Worm (Caenorhabditis elegans) whole organism, L3 larva: Measurements from ENCODE around the gene K08D10.11.
"Not testable (repeated sequence)": the region's sequence is repeated elsewhere in the genome, so short reads cannot be mapped to it uniquely, and the experiment has no call there.

Source experiments
- R02D3.7 ChIP-seq: fragments of 150-350 bp; optimal IDR thresholded peaks from 2 replicates; lab custom pipeline; 2014; ENCODE audit warnings: missing biosample characterization, missing genetic modification characterization
- ZK546.5 ChIP-seq: sonication (generic microtip); optimal IDR thresholded peaks from 2 replicates; lab custom pipeline; 2017; ENCODE audit warnings: missing biosample characterization, missing genetic modification characterization
- aly-2 ChIP-seq: fragments of 150-350 bp; optimal IDR thresholded peaks from 2 replicates; lab custom pipeline; 2014; ENCODE audit warnings: missing biosample characterization, missing genetic modification characterization
- ama-1 ChIP-seq: fragments of 150-350 bp; optimal IDR thresholded peaks from 2 replicates; lab custom pipeline; 2018
- ceh-16 ChIP-seq: sonication (generic microtip); optimal IDR thresholded peaks from 2 replicates; lab custom pipeline; 2017; ENCODE audit warnings: missing biosample characterization, missing genetic modification characterization
- ceh-28 ChIP-seq: fragments of 150-350 bp; optimal IDR thresholded peaks from 2 replicates; lab custom pipeline; 2014; ENCODE audit warnings: missing biosample characterization, missing genetic modification reagents, missing genetic modification characterization
- ceh-82 ChIP-seq: fragments of 150-350 bp; optimal IDR thresholded peaks from 2 replicates; lab custom pipeline; 2014; ENCODE audit warnings: missing biosample characterization, missing genetic modification characterization
- daf-12 ChIP-seq: fragments of 150-350 bp; optimal IDR thresholded peaks from 2 replicates; lab custom pipeline; 2014; ENCODE audit warnings: missing biosample characterization, missing genetic modification reagents, missing genetic modification characterization
- egl-27 ChIP-seq: sonication (generic microtip); optimal IDR thresholded peaks from 4 replicates; lab custom pipeline; 2017; ENCODE audit warnings: missing biosample characterization, missing genetic modification reagents, missing genetic modification characterization
- egl-5 ChIP-seq: fragments of 150-350 bp; optimal IDR thresholded peaks from 2 replicates; lab custom pipeline; 2017; ENCODE audit warnings: missing biosample characterization, missing genetic modification reagents, missing genetic modification characterization, inconsistent platforms
- elt-2 ChIP-seq: sonication (generic microtip); optimal IDR thresholded peaks from 2 replicates; lab custom pipeline; 2016; ENCODE audit warnings: missing genetic modification reagents, mild to moderate bottlenecking, missing genetic modification characterization, missing compliant biosample characterization
- eor-1 ChIP-seq, 2 experiments: fragments of 150-350 bp; optimal IDR thresholded peaks; 2 replicates each; lab custom pipeline; 2014 to 2018; ENCODE audit warnings: missing biosample characterization in 2 of 2, missing genetic modification characterization in 2 of 2
- fkh-10 ChIP-seq: sonication (generic microtip); optimal IDR thresholded peaks from 2 replicates; lab custom pipeline; 2017; ENCODE audit warnings: missing biosample characterization, missing genetic modification reagents, missing genetic modification characterization
- hmg-11 ChIP-seq: sonication (generic microtip); optimal IDR thresholded peaks from 2 replicates; lab custom pipeline; 2016; ENCODE audit warnings: missing genetic modification characterization, missing compliant biosample characterization
- jun-1 ChIP-seq: fragments of 150-350 bp; optimal IDR thresholded peaks from 2 replicates; lab custom pipeline; 2014; ENCODE audit warnings: missing biosample characterization, missing genetic modification reagents, missing genetic modification characterization
- lin-15B ChIP-seq: fragments of 150-350 bp; optimal IDR thresholded peaks from 2 replicates; lab custom pipeline; 2014; ENCODE audit warnings: missing biosample characterization, missing genetic modification characterization
- lin-39 ChIP-seq: fragments of 150-350 bp; optimal IDR thresholded peaks from 2 replicates; lab custom pipeline; 2018; ENCODE audit warnings: missing biosample characterization, missing genetic modification reagents, missing genetic modification characterization
- lsy-12 ChIP-seq: sonication (generic microtip); optimal IDR thresholded peaks from 2 replicates; lab custom pipeline; 2016; ENCODE audit warnings: mild to moderate bottlenecking, missing genetic modification characterization, missing compliant biosample characterization
- mdl-1 ChIP-seq: fragments of 150-350 bp; optimal IDR thresholded peaks from 2 replicates; lab custom pipeline; 2014; ENCODE audit warnings: missing biosample characterization, missing genetic modification characterization
- mml-1 ChIP-seq: fragments of 150-350 bp; sonication (generic microtip); optimal IDR thresholded peaks from 3 replicates; lab custom pipeline; 2014; ENCODE audit warnings: missing biosample characterization, missing genetic modification characterization
- nfya-1 ChIP-seq: sonication (generic microtip); optimal IDR thresholded peaks from 2 replicates; lab custom pipeline; 2017; ENCODE audit warnings: missing genetic modification characterization, mild to moderate bottlenecking, missing compliant biosample characterization, antibody characterized with exemption, moderate library complexity; ENCODE audit not compliant: insufficient read depth
- nhr-11 ChIP-seq: fragments of 150-350 bp; optimal IDR thresholded peaks from 2 replicates; lab custom pipeline; 2014; ENCODE audit warnings: missing biosample characterization, missing genetic modification characterization
- nhr-12 ChIP-seq: fragments of 150-350 bp; optimal IDR thresholded peaks from 2 replicates; lab custom pipeline; 2014; ENCODE audit warnings: missing biosample characterization, missing genetic modification characterization
- nhr-23 ChIP-seq: fragments of 150-350 bp; optimal IDR thresholded peaks from 2 replicates; lab custom pipeline; 2014; ENCODE audit warnings: missing biosample characterization, missing genetic modification reagents, missing genetic modification characterization
- nhr-237 ChIP-seq: fragments of 150-350 bp; optimal IDR thresholded peaks from 2 replicates; lab custom pipeline; 2014; ENCODE audit warnings: missing biosample characterization, missing genetic modification characterization
- nhr-25 ChIP-seq: sonication (generic microtip); optimal IDR thresholded peaks from 2 replicates; lab custom pipeline; 2017; ENCODE audit warnings: missing biosample characterization, missing genetic modification characterization
- nhr-43 ChIP-seq: sonication (generic microtip); optimal IDR thresholded peaks from 2 replicates; lab custom pipeline; 2016; ENCODE audit warnings: mild to moderate bottlenecking, missing genetic modification characterization, missing compliant biosample characterization; ENCODE audit not compliant: poor library complexity, severe bottlenecking
- nhr-67 ChIP-seq: fragments of 150-350 bp; optimal IDR thresholded peaks from 2 replicates; lab custom pipeline; 2014; ENCODE audit warnings: missing biosample characterization, missing genetic modification characterization
- nhr-76 ChIP-seq: fragments of 150-350 bp; sonication (generic microtip); optimal IDR thresholded peaks from 5 replicates; lab custom pipeline; 2014; ENCODE audit warnings: missing biosample characterization, missing genetic modification characterization
- nhr-77 ChIP-seq: fragments of 150-350 bp; optimal IDR thresholded peaks from 2 replicates; lab custom pipeline; 2014; ENCODE audit warnings: missing biosample characterization, missing genetic modification characterization
- pqm-1 ChIP-seq: fragments of 150-350 bp; optimal IDR thresholded peaks from 2 replicates; lab custom pipeline; 2017; ENCODE audit warnings: missing biosample characterization, missing genetic modification characterization, inconsistent platforms
- snpc-4 ChIP-seq: fragments of 150-350 bp; optimal IDR thresholded peaks from 2 replicates; lab custom pipeline; 2014; ENCODE audit warnings: missing biosample characterization, missing genetic modification characterization
- tbx-2 ChIP-seq: sonication (generic microtip); optimal IDR thresholded peaks from 2 replicates; lab custom pipeline; 2016; ENCODE audit warnings: mild to moderate bottlenecking, missing genetic modification characterization, missing compliant biosample characterization
- unc-62 ChIP-seq: fragments of 150-350 bp; sonication (generic microtip); optimal IDR thresholded peaks from 4 replicates; lab custom pipeline; 2014; ENCODE audit warnings: missing biosample characterization, missing genetic modification reagents, missing genetic modification characterization
- zag-1 ChIP-seq: fragments of 150-350 bp; optimal IDR thresholded peaks from 2 replicates; lab custom pipeline; 2014; ENCODE audit warnings: missing biosample characterization, missing genetic modification characterization
- ztf-11 ChIP-seq: fragments of 150-350 bp; optimal IDR thresholded peaks from 2 replicates; lab custom pipeline; 2014; ENCODE audit warnings: missing biosample characterization, missing genetic modification characterization
- ztf-4 ChIP-seq: fragments of 150-350 bp; optimal IDR thresholded peaks from 2 replicates; lab custom pipeline; 2014; ENCODE audit warnings: missing biosample characterization, missing genetic modification characterization

The K08D10.11 gene

DNA sequence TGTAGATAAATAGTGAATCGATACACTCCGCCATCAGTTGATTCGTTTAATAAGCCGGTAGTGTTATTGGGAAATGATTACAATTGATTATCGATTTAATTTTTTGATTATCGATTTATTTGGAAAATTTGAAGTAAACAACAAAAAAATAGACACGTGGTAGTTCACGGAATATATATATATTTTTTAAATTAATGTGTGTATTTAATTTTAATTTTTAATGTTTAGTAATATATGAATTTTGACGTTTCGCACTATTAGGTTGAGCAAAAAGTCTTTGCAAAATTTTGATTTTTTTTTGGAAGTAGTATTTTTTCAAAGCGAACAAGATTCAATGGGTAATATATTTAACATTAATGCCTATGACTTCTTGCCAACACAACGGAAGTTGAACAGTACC, 43.0 kb downstream of the K08D10.11 start, which contains the start of gene F49F1.12:
Gene F49F1.12, minus strand, starts transcription at position 101 of the 400 bp plus-strand sequence.
- TF ChIP-seq ceh-82, daf-12, ztf-4 (tag; lab: Kevin White, UChicago): not testable (repeated sequence)

DNA sequence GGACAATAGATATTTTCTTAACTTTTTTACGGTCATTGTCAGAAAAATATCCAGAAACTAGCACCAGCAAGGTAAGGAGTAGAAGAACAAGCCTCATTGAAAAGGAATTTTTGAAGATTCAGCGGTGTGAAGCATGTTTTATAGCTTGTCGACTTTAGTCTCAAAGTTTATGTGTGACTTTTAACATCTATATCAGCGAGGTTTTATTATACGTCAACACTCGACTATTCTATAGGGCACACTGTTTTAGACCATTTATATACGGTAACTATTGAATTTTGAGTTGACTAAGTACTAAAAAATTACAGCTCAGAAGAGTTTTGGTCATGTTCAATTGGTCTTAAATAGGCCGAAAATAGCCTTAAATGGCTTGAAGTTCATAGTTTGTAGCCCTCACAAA, 44.7 kb downstream of the K08D10.11 start, which contains the start of gene F49F1.11:
Gene F49F1.11, minus strand, starts transcription at position 101 of the 400 bp plus-strand sequence.
- TF ChIP-seq egl-27 (tag; lab: Kevin White, UChicago) = no peak
- no peak for TF ChIP-seq eor-1 (tag; optimal IDR thresholded peaks at IDR 0.05; lab: Kevin White, UChicago)
- no peak for TF ChIP-seq nhr-43 (tag; lab: Kevin White, UChicago)
- no peak for TF ChIP-seq ZK546.5 (tag; lab: Kevin White, UChicago)
- TF ChIP-seq nhr-25 (tag; lab: Kevin White, UChicago) = no peak
- no peak for TF ChIP-seq nfya-1 (tag; lab: Kevin White, UChicago)
- no peak for TF ChIP-seq nhr-67 (tag; lab: Kevin White, UChicago)
- no peak for TF ChIP-seq pqm-1 (tag; lab: Kevin White, UChicago)
- no peak for TF ChIP-seq ceh-28 (tag; lab: Kevin White, UChicago)
- TF ChIP-seq ceh-82 (tag; lab: Kevin White, UChicago) = no peak

DNA sequence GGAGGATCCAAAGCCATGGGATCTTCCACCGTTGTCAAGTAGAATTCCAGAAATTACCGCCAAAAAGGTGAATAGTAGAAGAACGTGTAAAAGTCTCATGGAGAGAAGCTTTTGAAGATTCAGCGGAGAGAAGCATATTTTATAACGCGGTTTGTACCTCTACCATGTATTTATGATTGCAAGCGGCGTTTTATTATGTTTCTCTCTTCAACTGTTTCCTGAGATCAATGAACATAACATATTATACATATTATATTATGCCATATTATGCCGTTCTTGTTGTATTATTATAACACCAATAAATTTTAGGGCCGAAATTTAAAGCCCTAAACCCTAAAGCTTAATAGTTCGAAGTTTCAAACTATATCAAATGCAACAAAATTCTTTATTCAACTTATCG, 45.7 kb downstream of the K08D10.11 start, which contains the start of gene F49F1.18:
Gene F49F1.18, minus strand, starts transcription at position 101 of the 400 bp plus-strand sequence.
- TF ChIP-seq nhr-76 (tag; lab: Kevin White, UChicago) (no peak), ama-1 (lab: Kevin White, UChicago) (no peak), R02D3.7 (no peak), ztf-4 (tag; lab: Kevin White, UChicago) (no peak), nhr-237 (tag; lab: Kevin White, UChicago) (no peak), mml-1 (no peak), lin-15B (tag; lab: Kevin White, UChicago) (no peak)

DNA sequence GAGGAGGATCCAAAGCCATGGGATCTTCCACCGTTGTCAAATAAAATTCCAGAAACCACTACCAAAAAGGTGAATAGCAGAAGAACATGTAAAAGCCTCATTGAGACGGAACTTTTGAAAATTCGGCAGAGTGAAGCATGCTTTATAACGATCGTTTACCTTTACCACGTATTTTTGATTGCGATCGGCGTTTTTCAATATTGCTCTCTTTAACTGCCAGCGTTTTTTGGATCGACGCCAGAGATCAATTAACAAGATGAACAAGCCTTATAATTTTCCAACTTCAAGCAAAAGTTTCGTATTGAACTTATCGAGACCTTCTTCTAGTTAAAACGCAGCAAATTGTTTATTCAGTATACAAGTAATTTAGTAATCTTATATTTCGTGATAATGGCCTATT, 47.0 kb downstream of the K08D10.11 start, which contains the start of gene F49F1.10:
Gene F49F1.10, minus strand, starts transcription at position 101 of the 400 bp plus-strand sequence.
- no peak for TF ChIP-seq tbx-2 (tag; lab: Kevin White, UChicago)
- TF ChIP-seq aly-2 (tag; lab: Kevin White, UChicago) = no peak
- TF ChIP-seq nhr-77 (tag; lab: Kevin White, UChicago) = no peak
- no peak for TF ChIP-seq mdl-1
- TF ChIP-seq snpc-4 (tag; lab: Kevin White, UChicago) = no peak
- TF ChIP-seq nhr-25 (tag; lab: Kevin White, UChicago) = no peak
- TF ChIP-seq fkh-10 = no peak
- no peak for TF ChIP-seq unc-62
- no peak for TF ChIP-seq nhr-76 (tag; lab: Kevin White, UChicago)
- no peak for TF ChIP-seq ceh-16
- no peak for TF ChIP-seq lin-39
- TF ChIP-seq egl-27 (tag; lab: Kevin White, UChicago) = no peak
- TF ChIP-seq nfya-1 (tag; lab: Kevin White, UChicago) = no peak
- no peak for TF ChIP-seq nhr-11
- TF ChIP-seq ZK546.5 (tag; lab: Kevin White, UChicago) = no peak
- TF ChIP-seq zag-1 (tag; lab: Kevin White, UChicago) = no peak
- TF ChIP-seq pqm-1 (tag; lab: Kevin White, UChicago) = no peak
- TF ChIP-seq elt-2 = no peak
- no peak for TF ChIP-seq nhr-12
- no peak for TF ChIP-seq egl-5 (tag; lab: Kevin White, UChicago)

DNA sequence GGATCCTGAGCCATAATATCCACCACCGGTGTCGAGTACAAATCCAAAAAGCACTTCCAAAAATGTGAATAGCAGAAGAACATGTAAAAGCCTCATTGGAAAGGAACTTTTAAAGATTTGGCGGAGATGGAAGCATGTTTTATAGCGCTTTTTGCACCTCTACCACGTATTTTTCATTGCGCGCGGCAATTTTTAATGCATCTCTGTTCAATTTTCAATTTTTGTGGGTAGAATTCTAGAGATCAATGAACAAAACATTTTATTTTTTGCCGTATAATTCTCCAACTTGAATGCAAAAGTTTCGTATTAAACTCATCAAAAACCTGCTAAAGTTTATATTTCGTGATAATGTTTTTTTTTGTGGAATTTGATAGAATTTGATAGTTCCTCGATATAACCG, 48.5 kb downstream of the K08D10.11 start, which contains the start of gene F49F1.9:
Gene F49F1.9, minus strand, starts transcription at position 101 of the 400 bp plus-strand sequence.
- no peak for TF ChIP-seq ztf-4 (tag; lab: Kevin White, UChicago)
- TF ChIP-seq nhr-11 = no peak

DNA sequence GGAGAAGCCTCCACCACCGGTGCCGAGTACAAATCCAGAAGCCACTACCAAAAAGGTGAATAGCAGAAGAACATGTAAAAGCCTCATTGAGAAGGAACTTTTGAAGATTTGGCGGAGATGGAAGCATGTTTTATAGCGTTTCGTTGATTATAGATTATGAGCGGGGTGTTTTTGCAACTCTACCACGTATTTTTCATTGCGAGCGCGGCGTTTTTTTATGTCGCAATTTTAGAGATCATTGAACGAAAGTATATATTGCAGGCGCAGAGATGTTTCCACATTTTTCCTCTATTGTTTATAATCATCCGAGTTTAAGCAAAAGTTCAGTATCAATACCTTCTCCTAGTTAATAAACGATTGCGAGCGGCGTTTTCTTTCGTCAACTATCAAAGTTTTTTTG, 50.3 kb downstream of the K08D10.11 start, which contains the start of gene F49F1.17:
Gene F49F1.17, minus strand, starts transcription at position 101 of the 400 bp plus-strand sequence.
- TF ChIP-seq R02D3.7 = no peak
- no peak for TF ChIP-seq lsy-12
- no peak for TF ChIP-seq ztf-11
- TF ChIP-seq nhr-23 (tag; lab: Kevin White, UChicago) = no peak
- TF ChIP-seq lin-39 = no peak
- TF ChIP-seq jun-1 (tag; lab: Kevin White, UChicago) = no peak
- TF ChIP-seq nhr-11 = no peak
- no peak for TF ChIP-seq hmg-11 (tag; lab: Kevin White, UChicago)
- TF ChIP-seq mdl-1 = no peak
- TF ChIP-seq ZK546.5 (tag; lab: Kevin White, UChicago) = no peak
